Worm (Caenorhabditis elegans) whole organism, young adult: Measurements from ENCODE around the gene F09C6.14.

Source experiments
- B0019.2 ChIP-seq: fragments of 200-800 bp; sonication (Bioruptor generic); conservative IDR thresholded peaks from 2 replicates; pipeline ENCODE4 v1.3.6; 2022; ENCODE audit warnings: missing genetic modification reagents, missing genetic modification characterization, missing compliant biosample characterization
- F10E7.11 ChIP-seq: sonication (generic microtip); optimal IDR thresholded peaks from 2 replicates; lab custom pipeline; 2017; ENCODE audit warnings: mild to moderate bottlenecking, missing genetic modification characterization, moderate library complexity, missing compliant biosample characterization
- F23B12.7 ChIP-seq: sonication (generic microtip); optimal IDR thresholded peaks from 2 replicates; lab custom pipeline; 2017; ENCODE audit warnings: missing genetic modification characterization, mild to moderate bottlenecking, missing compliant biosample characterization, antibody characterized with exemption, moderate library complexity; ENCODE audit not compliant: insufficient read depth
- F33H1.4 ChIP-seq: fragments of 200-800 bp; sonication (Bioruptor generic); IDR thresholded peaks from 2 replicates; pipeline ENCODE4 v1.3.6; 2022; ENCODE audit warnings: missing genetic modification reagents, missing genetic modification characterization, missing compliant biosample characterization
- F37B4.10 ChIP-seq: fragments of 200-800 bp; sonication (Bioruptor generic); IDR thresholded peaks from 2 replicates; pipeline ENCODE4 v1.3.6; 2022; ENCODE audit warnings: missing genetic modification characterization, missing compliant biosample characterization
- F57A8.1 ChIP-seq: fragments of 200-800 bp; sonication (Bioruptor generic); optimal IDR thresholded peaks from 2 replicates; lab custom pipeline; 2018; ENCODE audit warnings: mild to moderate bottlenecking, missing genetic modification characterization, moderate library complexity, missing compliant biosample characterization
- F57C9.4 ChIP-seq: sonication (generic microtip); optimal IDR thresholded peaks from 2 replicates; lab custom pipeline; 2017; ENCODE audit warnings: mild to moderate bottlenecking, missing genetic modification characterization, missing compliant biosample characterization
- T26A5.8 ChIP-seq: sonication (generic microtip); optimal IDR thresholded peaks from 2 replicates; lab custom pipeline; 2016; ENCODE audit warnings: missing genetic modification characterization, missing compliant biosample characterization
- Y56A3A.18 ChIP-seq: fragments of 200-800 bp; sonication (Bioruptor generic); IDR thresholded peaks from 2 replicates; pipeline ENCODE4 v1.3.6; 2022; ENCODE audit warnings: missing genetic modification reagents, missing genetic modification characterization, missing compliant biosample characterization
- Y79H2A.3 ChIP-seq: fragments of 200-800 bp; sonication (Bioruptor generic); conservative IDR thresholded peaks from 2 replicates; pipeline ENCODE4 v1.3.6; 2022; ENCODE audit warnings: missing genetic modification reagents, missing genetic modification characterization, missing compliant biosample characterization
- aptf-3 ChIP-seq: fragments of 200-800 bp; sonication (Bioruptor generic); IDR thresholded peaks from 2 replicates; pipeline ENCODE4 v1.3.6; 2022; ENCODE audit warnings: missing genetic modification characterization, missing compliant biosample characterization
- bed-2 ChIP-seq: fragments of 200-800 bp; sonication (Bioruptor generic); IDR thresholded peaks from 2 replicates; pipeline ENCODE4 v1.3.6; 2022; ENCODE audit warnings: missing genetic modification reagents, missing genetic modification characterization, missing compliant biosample characterization
- ceh-27 ChIP-seq: fragments of 200-800 bp; sonication (Bioruptor generic); optimal IDR thresholded peaks from 2 replicates; lab custom pipeline; 2018; ENCODE audit warnings: mild to moderate bottlenecking, missing genetic modification characterization, moderate library complexity, missing compliant biosample characterization
- ceh-58 ChIP-seq: fragments of 200-800 bp; sonication (Bioruptor generic); IDR thresholded peaks from 2 replicates; pipeline ENCODE4 v1.3.6; 2022; ENCODE audit warnings: missing genetic modification characterization, missing compliant biosample characterization
- ceh-79 ChIP-seq: sonication (generic microtip); optimal IDR thresholded peaks from 2 replicates; lab custom pipeline; 2017; ENCODE audit warnings: mild to moderate bottlenecking, missing genetic modification characterization, missing compliant biosample characterization
- ceh-91 ChIP-seq: fragments of 200-800 bp; sonication (Bioruptor generic); IDR thresholded peaks from 2 replicates; pipeline ENCODE4 v1.3.6; 2022; ENCODE audit warnings: missing genetic modification reagents, missing genetic modification characterization, missing compliant biosample characterization
- egrh-3 ChIP-seq: fragments of 200-800 bp; sonication (Bioruptor generic); IDR thresholded peaks from 2 replicates; pipeline ENCODE4 v1.3.6; 2022; ENCODE audit warnings: missing genetic modification reagents, missing genetic modification characterization, missing compliant biosample characterization
- ekl-4 ChIP-seq: fragments of 200-800 bp; sonication (Bioruptor generic); IDR thresholded peaks from 2 replicates; pipeline ENCODE4 v1.3.6; 2022; ENCODE audit warnings: missing genetic modification reagents, missing genetic modification characterization, missing compliant biosample characterization
- ets-4 ChIP-seq: fragments of 200-800 bp; sonication (Bioruptor generic); optimal IDR thresholded peaks from 2 replicates; lab custom pipeline; 2018; ENCODE audit warnings: mild to moderate bottlenecking, missing genetic modification characterization, missing compliant biosample characterization
- hmg-1.2 ChIP-seq: fragments of 200-800 bp; sonication (Bioruptor generic); IDR thresholded peaks from 2 replicates; pipeline ENCODE4 v1.3.6; 2022; ENCODE audit warnings: missing genetic modification reagents, missing genetic modification characterization, missing compliant biosample characterization
- hsf-1 ChIP-seq: fragments of 200-800 bp; sonication (Bioruptor generic); IDR thresholded peaks from 2 replicates; pipeline ENCODE4 v1.3.6; 2022; ENCODE audit warnings: missing genetic modification reagents, missing genetic modification characterization, missing compliant biosample characterization
- let-526 ChIP-seq: fragments of 200-800 bp; sonication (Bioruptor generic); IDR thresholded peaks from 2 replicates; pipeline ENCODE4 v1.3.6; 2022; ENCODE audit warnings: missing genetic modification reagents, missing genetic modification characterization, missing compliant biosample characterization
- madf-8 ChIP-seq: fragments of 200-800 bp; sonication (Bioruptor generic); conservative IDR thresholded peaks from 2 replicates; pipeline ENCODE4 v1.3.6; 2022; ENCODE audit warnings: missing genetic modification reagents, missing genetic modification characterization, missing compliant biosample characterization
- nfya-1 ChIP-seq: sonication (generic microtip); optimal IDR thresholded peaks from 2 replicates; lab custom pipeline; 2017; ENCODE audit warnings: antibody characterized with exemption, missing compliant biosample characterization, missing genetic modification characterization, borderline replicate concordance; ENCODE audit not compliant: insufficient read depth
- nhr-80 ChIP-seq: sonication (generic microtip); optimal IDR thresholded peaks from 2 replicates; lab custom pipeline; 2016; ENCODE audit warnings: missing genetic modification characterization, missing compliant biosample characterization
- pbrm-1 ChIP-seq: fragments of 200-800 bp; sonication (Bioruptor generic); IDR thresholded peaks from 2 replicates; pipeline ENCODE4 v1.3.6; 2022; ENCODE audit warnings: missing genetic modification reagents, missing genetic modification characterization, missing compliant biosample characterization
- snpc-1.3 ChIP-seq: sonication (generic microtip); optimal IDR thresholded peaks from 2 replicates; lab custom pipeline; 2017; ENCODE audit warnings: missing genetic modification characterization, mild to moderate bottlenecking, missing compliant biosample characterization, antibody characterized with exemption, moderate library complexity, missing genotype, missing genetic modification reagents; ENCODE audit not compliant: insufficient read depth
- snpc-4 ChIP-seq, 5 experiments: fragments of 150-350 bp in 1 of 5; sonication (generic microtip) in 4 of 5; optimal IDR thresholded peaks; 2 replicates each; lab custom pipeline; 2014 to 2018; ENCODE audit warnings: missing genetic modification characterization in 5 of 5, missing biosample characterization in 3 of 5, antibody characterized with exemption in 2 of 5, mild to moderate bottlenecking in 2 of 5, missing compliant biosample characterization in 2 of 5, missing genotype in 2 of 5, moderate library complexity in 2 of 5, missing genetic modification reagents in 1 of 5
- somi-1 ChIP-seq: fragments of 200-800 bp; sonication (Bioruptor generic); optimal IDR thresholded peaks from 2 replicates; lab custom pipeline; 2018; ENCODE audit warnings: mild to moderate bottlenecking, missing genetic modification characterization, missing compliant biosample characterization
- tlf-1 ChIP-seq: fragments of 200-800 bp; sonication (Bioruptor generic); optimal IDR thresholded peaks from 2 replicates; lab custom pipeline; 2018; ENCODE audit warnings: mild to moderate bottlenecking, missing genetic modification characterization, missing compliant biosample characterization
- ztf-3 ChIP-seq: fragments of 200-800 bp; sonication (Bioruptor generic); optimal IDR thresholded peaks from 2 replicates; lab custom pipeline; 2018; ENCODE audit warnings: mild to moderate bottlenecking, missing genetic modification characterization, missing compliant biosample characterization

F09C6.14 gene

ce11 chrV:16880679-16881078 is at the start of gene F09C6.14:
TSS of gene F09C6.14 (plus strand) at chrV:16880979.
- TF ChIP-seq Y56A3A.18 (GFP tag; lab: Robert Waterston, UW) (no peak), somi-1 (no peak), ceh-58 (GFP tag; lab: Robert Waterston, UW) (no peak)

- no peak for TF ChIP-seq ceh-91 (GFP tag; lab: Robert Waterston, UW)
- TF ChIP-seq hsf-1 (GFP tag; lab: Robert Waterston, UW) = no peak
- TF ChIP-seq F57A8.1 (GFP tag; lab: Kevin White, UChicago) = no peak
- no peak for TF ChIP-seq B0019.2
- no peak for TF ChIP-seq pbrm-1
- TF ChIP-seq F57C9.4 (tag; lab: Kevin White, UChicago) = no peak
- no peak for TF ChIP-seq nhr-80
- no peak for TF ChIP-seq nfya-1 (tag; lab: Kevin White, UChicago)
- TF ChIP-seq hmg-1.2 = no peak
- TF ChIP-seq T26A5.8 (tag; lab: Kevin White, UChicago) = no peak
- TF ChIP-seq madf-8 = no peak
- TF ChIP-seq F37B4.10 (GFP tag; lab: Robert Waterston, UW) = no peak
- no peak for TF ChIP-seq aptf-3 (GFP tag; lab: Robert Waterston, UW)
- TF ChIP-seq snpc-1.3 = no peak
- TF ChIP-seq Y79H2A.3 (GFP tag; lab: Robert Waterston, UW) = no peak
- no peak for TF ChIP-seq ztf-3 (GFP tag; lab: Kevin White, UChicago)
Measured at ce11 chrV:16831310-16831709, 49.5 kb upstream of the F09C6.14 start.

DNA sequence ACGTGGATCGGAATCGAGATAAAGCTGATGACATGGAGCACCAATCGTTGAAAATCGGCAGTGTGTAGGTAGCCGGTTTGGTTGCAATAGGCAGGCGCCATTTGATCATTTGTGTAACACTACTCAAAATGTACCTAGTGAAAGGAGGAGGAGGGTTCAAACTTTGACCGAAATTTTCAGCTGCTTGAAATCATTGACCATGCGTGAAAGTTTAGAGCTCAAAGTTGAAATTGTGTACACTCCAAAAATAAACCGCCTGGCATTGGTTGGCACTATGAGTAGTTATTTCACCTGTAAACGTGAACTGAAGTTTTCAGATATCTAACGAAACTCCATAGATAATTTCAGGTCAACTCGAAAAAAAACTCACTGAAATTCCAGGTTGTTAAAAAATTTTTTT is 48.9 kb upstream of the F09C6.14 start, which contains the start of gene srh-215:
Gene srh-215 (minus strand): TSS at position 101 of the 400 bp plus-strand sequence.
- no peak for TF ChIP-seq ceh-27 (GFP tag; lab: Kevin White, UChicago)
- no peak for TF ChIP-seq F33H1.4 (GFP tag; lab: Robert Waterston, UW)
- TF ChIP-seq let-526 (GFP tag; lab: Robert Waterston, UW) = no peak
- no peak for TF ChIP-seq F10E7.11 (tag; lab: Kevin White, UChicago)
- TF ChIP-seq ekl-4 (GFP tag; lab: Robert Waterston, UW) = no peak
- TF ChIP-seq, all 124 proteins: peak for 0

ce11 chrV:16832865-16833264 is 47.9 kb upstream of the F09C6.14 start, which contains the start of gene phy-3:
TSS of gene phy-3 (plus strand) at chrV:16833165.
- TF ChIP-seq snpc-4 (GFP tag; optimal IDR thresholded peaks at IDR 0.05; lab: Kevin White, UChicago) (no peak), snpc-4 (tag; optimal IDR thresholded peaks at IDR 0.05; lab: Kevin White, UChicago) (no peak), ets-4 (no peak), F23B12.7 (no peak)
- TF ChIP-seq, all 124 proteins: peak for 0

DNA sequence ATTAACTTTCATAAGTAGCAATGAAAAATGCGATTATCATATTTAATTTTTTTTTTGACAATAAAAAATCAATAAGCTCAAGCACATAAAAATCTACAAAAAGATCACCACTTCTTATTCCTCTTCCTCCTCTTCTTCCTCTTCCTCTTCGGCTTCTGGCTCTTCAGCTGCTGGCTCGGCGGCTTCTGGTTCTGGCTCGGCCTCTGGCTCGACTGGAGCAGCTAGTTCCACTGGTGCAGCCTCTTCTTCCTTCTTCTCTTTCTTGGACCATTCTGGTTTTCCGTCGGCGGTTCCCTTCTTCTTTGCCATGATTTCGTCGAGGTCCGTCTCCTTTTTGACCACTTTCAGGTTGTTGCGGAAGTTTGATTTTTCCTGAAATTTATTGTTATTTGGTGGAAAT is 47.1 kb upstream of the F09C6.14 start:
- TF ChIP-seq egrh-3 (GFP tag; lab: Robert Waterston, UW) = peak; percentile 52; the same call in 1 of the 2 replicates
- TF ChIP-seq bed-2 = no peak
- TF ChIP-seq aptf-3 (GFP tag; lab: Robert Waterston, UW) = no peak
- TF ChIP-seq ceh-79 = no peak
- no peak for TF ChIP-seq tlf-1 (GFP tag; lab: Kevin White, UChicago)
